Fruit fly (Drosophila melanogaster): ENCODE data around the gene crb.

Gene crb

DNA sequence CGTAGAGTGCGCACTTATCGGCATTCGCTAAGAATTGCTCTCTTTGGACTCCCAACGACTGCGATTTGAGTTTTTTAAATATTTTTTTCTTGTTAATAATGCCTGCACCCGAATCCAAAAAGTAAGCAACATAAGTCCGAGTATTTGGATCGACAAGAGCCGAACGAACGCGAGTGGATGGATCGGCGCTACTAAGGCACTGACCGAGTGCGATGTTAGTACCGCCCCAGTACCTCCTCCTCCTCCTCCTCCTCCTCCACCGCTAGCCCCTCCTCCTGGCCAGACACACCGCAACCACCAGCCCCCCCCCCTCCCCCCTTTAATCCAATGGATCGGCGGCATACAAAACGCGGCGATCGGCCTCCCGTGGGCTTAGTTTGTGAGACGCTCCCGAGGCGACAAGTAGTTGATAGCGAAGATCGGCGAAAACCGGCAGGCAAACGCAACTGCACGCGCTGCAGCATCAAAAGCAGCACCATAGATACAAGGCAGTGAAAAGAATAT, 11.2 kb upstream of the crb start, which contains the start of gene CG6356 (continued):
- no peak for TF ChIP-seq CG4318 (GFP tag; optimal IDR thresholded peaks at IDR 0.05)
- TF ChIP-seq Ets96B (tag; optimal IDR thresholded peaks at IDR 0.05): no peak
- peak; percentile 79 for TF ChIP-seq CG6276 (GFP tag; optimal IDR thresholded peaks at IDR 0.05)
- no peak for TF ChIP-seq CG3032 (tag; optimal IDR thresholded peaks at IDR 0.05)
- TF ChIP-seq Smox (GFP tag; optimal IDR thresholded peaks at IDR 0.05): no peak
- TF ChIP-seq dac (GFP tag; optimal IDR thresholded peaks at IDR 0.05): no peak
- TF ChIP-seq CG11762 (GFP tag; optimal IDR thresholded peaks at IDR 0.05; ENCODE audit: insufficient read depth): no peak
- TF ChIP-seq Hr38 (GFP tag; optimal IDR thresholded peaks at IDR 0.05): no peak
- TF ChIP-seq svp (GFP tag): peak; percentile 60
- peak; percentile 2 for TF ChIP-seq Lpt (GFP tag; optimal IDR thresholded peaks at IDR 0.05)

DNA sequence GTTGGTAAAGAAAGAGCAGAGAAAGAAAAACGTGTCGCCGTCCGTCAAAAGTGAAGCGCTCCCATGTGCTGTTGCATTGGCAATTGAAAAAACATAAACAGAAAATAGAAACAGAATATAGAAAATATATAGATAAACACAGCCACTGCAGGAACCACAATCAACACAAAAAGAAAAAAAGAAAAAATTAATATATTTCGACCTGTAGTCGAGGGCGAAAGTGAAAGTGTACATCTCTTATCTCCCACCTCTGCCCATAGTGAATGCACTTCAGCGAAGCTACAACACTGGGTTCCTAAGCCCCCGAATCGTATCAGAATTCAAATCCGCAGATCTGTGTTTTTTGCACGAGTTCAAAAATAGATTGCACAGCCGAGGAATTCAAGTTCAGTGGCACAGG, 10.7 kb upstream of the crb start:
- TF ChIP-seq CG3032 (tag; optimal IDR thresholded peaks at IDR 0.05) (no peak), svp (GFP tag) (peak; percentile 78), Sox102F (GFP tag; optimal IDR thresholded peaks at IDR 0.05) (no peak)

DNA sequence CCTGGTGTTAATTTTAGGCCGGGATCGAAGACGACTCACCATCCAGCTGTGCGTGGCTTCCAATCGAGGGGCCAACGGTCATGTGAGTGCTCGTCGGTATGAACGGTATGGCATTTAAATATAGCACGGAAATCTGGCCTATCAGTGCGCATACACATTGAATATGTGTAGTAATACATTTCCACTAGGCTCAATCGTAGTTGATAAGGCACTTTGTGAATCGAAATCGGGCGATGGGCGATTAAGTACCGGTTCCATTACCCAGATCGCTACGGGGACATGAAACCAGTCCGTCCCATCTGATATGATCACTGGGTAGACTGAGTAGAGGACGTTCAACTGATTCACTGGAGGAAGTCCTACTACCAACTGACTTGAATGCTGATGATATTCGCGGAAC, 9.5 kb upstream of the crb start:
- peak; percentile 20 for TF ChIP-seq Eip78C (GFP tag)
- TF ChIP-seq CG1621 (tag; optimal IDR thresholded peaks at IDR 0.05): peak; percentile 11
- no peak for TF ChIP-seq esn (GFP tag; optimal IDR thresholded peaks at IDR 0.05)
- TF ChIP-seq dsx (GFP tag; optimal IDR thresholded peaks at IDR 0.05; ENCODE audit: poor library complexity, severe bottlenecking): peak; percentile 5
- TF ChIP-seq CG31627 (GFP tag; optimal IDR thresholded peaks at IDR 0.05): no peak
- no peak for TF ChIP-seq CG16779 (tag; optimal IDR thresholded peaks at IDR 0.05)
- no peak for TF ChIP-seq Gug (GFP tag; IDR thresholded peaks at IDR 0.05)
- no peak for TF ChIP-seq Hr39 (GFP tag; optimal IDR thresholded peaks at IDR 0.05)
- peak in 1 of 2 experiments; percentile 42 for TF ChIP-seq ss (GFP tag; optimal IDR thresholded peaks at IDR 0.05)
- peak; percentile 96 for TF ChIP-seq svp (GFP tag)
- TF ChIP-seq vri (GFP tag; optimal IDR thresholded peaks at IDR 0.05): no peak

DNA sequence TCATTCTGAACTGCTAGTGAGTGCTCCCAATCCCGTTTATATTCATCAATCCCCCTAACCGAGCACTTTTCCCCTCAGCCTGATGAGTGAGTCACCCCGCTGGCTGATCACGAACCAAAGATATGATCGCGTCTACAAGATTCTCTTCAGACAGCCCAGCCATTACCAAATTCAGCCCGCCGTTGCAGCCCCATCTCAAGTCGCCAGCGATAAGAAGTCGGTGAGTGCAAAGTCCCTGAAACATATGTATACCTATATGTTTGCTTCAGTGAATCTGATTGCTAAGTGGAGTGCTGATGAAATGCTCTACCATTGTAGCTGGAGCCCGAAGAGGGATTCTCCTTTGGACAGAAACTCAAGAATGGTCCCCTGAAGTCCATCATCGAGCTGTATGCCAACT, 7.7 kb upstream of the crb start:
- TF ChIP-seq CG31627 (GFP tag; optimal IDR thresholded peaks at IDR 0.05) (no peak), CG15336 (GFP tag; IDR thresholded peaks at IDR 0.05) (no peak), CG11762 (GFP tag; optimal IDR thresholded peaks at IDR 0.05; ENCODE audit: insufficient read depth) (no peak), Sox15 (GFP tag; optimal IDR thresholded peaks at IDR 0.05) (no peak), Eip78C (GFP tag) (peak; percentile 30), CG6808 (GFP tag; optimal IDR thresholded peaks at IDR 0.05) (no peak), CG34406 (GFP tag; optimal IDR thresholded peaks at IDR 0.05) (no peak), Met (GFP tag; optimal IDR thresholded peaks at IDR 0.05) (no peak), esn (GFP tag; optimal IDR thresholded peaks at IDR 0.05) (no peak), dsx (GFP tag; optimal IDR thresholded peaks at IDR 0.05; ENCODE audit: poor library complexity, severe bottlenecking) (no peak), cyc (GFP tag; optimal IDR thresholded peaks at IDR 0.05) (no peak), Hr39 (GFP tag; optimal IDR thresholded peaks at IDR 0.05) (no peak), CG32006 (GFP tag; optimal IDR thresholded peaks at IDR 0.05) (no peak), CG8319 (GFP tag; optimal IDR thresholded peaks at IDR 0.05) (no peak), CG16779 (tag; optimal IDR thresholded peaks at IDR 0.05) (no peak), ss (GFP tag; optimal IDR thresholded peaks at IDR 0.05) (peak; percentile 58 to 70), acj6 (GFP tag; optimal IDR thresholded peaks at IDR 0.05) (no peak), CG1621 (tag; optimal IDR thresholded peaks at IDR 0.05) (no peak), Smox (GFP tag; optimal IDR thresholded peaks at IDR 0.05) (no peak), fkh (GFP tag; optimal IDR thresholded peaks at IDR 0.05) (no peak), CG6163 (GFP tag; IDR thresholded peaks at IDR 0.05) (no peak), pdm3 (GFP tag; optimal IDR thresholded peaks at IDR 0.05) (no peak), topi (GFP tag; optimal IDR thresholded peaks at IDR 0.05) (no peak), Gug (GFP tag; IDR thresholded peaks at IDR 0.05) (no peak), CG4318 (GFP tag; optimal IDR thresholded peaks at IDR 0.05) (no peak), Sox14 (GFP tag; optimal IDR thresholded peaks at IDR 0.05) (no peak), CG9139 (GFP tag; optimal IDR thresholded peaks at IDR 0.05) (peak; percentile 32), CG10669 (GFP tag; optimal IDR thresholded peaks at IDR 0.05) (no peak), eg (GFP tag; IDR thresholded peaks at IDR 0.05) (no peak), CG11294 (GFP tag; IDR thresholded peaks at IDR 0.05) (no peak), Sox102F (GFP tag; optimal IDR thresholded peaks at IDR 0.05) (no peak), salr (GFP tag; optimal IDR thresholded peaks at IDR 0.05) (no peak), CG7368 (GFP tag; optimal IDR thresholded peaks at IDR 0.05) (no peak), CG3032 (tag; optimal IDR thresholded peaks at IDR 0.05) (no peak), svp (GFP tag) (peak; percentile 82), CG6854 (GFP tag; optimal IDR thresholded peaks at IDR 0.05) (peak; percentile 5), OdsH (GFP tag; optimal IDR thresholded peaks at IDR 0.05) (no peak), Hr4 (GFP tag; optimal IDR thresholded peaks at IDR 0.05) (no peak), CG6276 (GFP tag; optimal IDR thresholded peaks at IDR 0.05) (peak; percentile 5)

Data from whole organism, prepupa.